Worm (Caenorhabditis elegans) whole organism, early embryonic: ENCODE results near the gene F13C5.3.

ENCODE experiments used
- B0310.2 ChIP-seq: sonication (generic microtip); optimal IDR thresholded peaks from 2 replicates; lab custom pipeline; 2016; ENCODE audit warnings: mild to moderate bottlenecking, missing genetic modification characterization, missing compliant biosample characterization
- F13C5.2 ChIP-seq: sonication (generic microtip); optimal IDR thresholded peaks from 2 replicates; lab custom pipeline; 2017; ENCODE audit warnings: mild to moderate bottlenecking, missing genetic modification characterization, inconsistent platforms, missing compliant biosample characterization
- aly-1 ChIP-seq: sonication (generic microtip); optimal IDR thresholded peaks from 2 replicates; lab custom pipeline; 2016; ENCODE audit warnings: missing genetic modification characterization, missing compliant biosample characterization
- ama-1 ChIP-seq: fragments of 150-350 bp; optimal IDR thresholded peaks from 2 replicates; lab custom pipeline; 2014
- ceh-36 ChIP-seq: sonication (generic microtip); optimal IDR thresholded peaks from 2 replicates; lab custom pipeline; 2016; ENCODE audit warnings: missing genetic modification characterization, inconsistent platforms, missing compliant biosample characterization
- ets-7 ChIP-seq: sonication (generic microtip); optimal IDR thresholded peaks from 2 replicates; lab custom pipeline; 2016; ENCODE audit warnings: missing genotype, missing genetic modification characterization, missing compliant biosample characterization
- flt-1 ChIP-seq: fragments of 200-800 bp; sonication (Bioruptor generic); IDR thresholded peaks from 2 replicates; pipeline ENCODE4 v1.3.6; 2022; ENCODE audit warnings: missing genetic modification characterization, missing compliant biosample characterization
- hnd-1 ChIP-seq: sonication (generic microtip); optimal IDR thresholded peaks from 2 replicates; lab custom pipeline; 2016; ENCODE audit warnings: missing genetic modification characterization, missing compliant biosample characterization
- scrt-1 ChIP-seq: fragments of 200-800 bp; sonication (Bioruptor generic); IDR thresholded peaks from 2 replicates; pipeline ENCODE4 v1.3.6; 2022; ENCODE audit warnings: missing genetic modification characterization, missing compliant biosample characterization
- sea-1 ChIP-seq: fragments of 200-800 bp; sonication (Bioruptor generic); conservative IDR thresholded peaks from 2 replicates; pipeline ENCODE4 v1.3.6; 2022; ENCODE audit warnings: missing genetic modification characterization, missing compliant biosample characterization
- tbx-11 ChIP-seq: fragments of 200-800 bp; sonication (Bioruptor generic); IDR thresholded peaks from 2 replicates; pipeline ENCODE4 v1.3.6; 2022; ENCODE audit warnings: missing genetic modification characterization, missing compliant biosample characterization
- tra-4 ChIP-seq: sonication (generic microtip); optimal IDR thresholded peaks from 2 replicates; lab custom pipeline; 2017; ENCODE audit warnings: missing genetic modification characterization, missing compliant biosample characterization

DNA sequence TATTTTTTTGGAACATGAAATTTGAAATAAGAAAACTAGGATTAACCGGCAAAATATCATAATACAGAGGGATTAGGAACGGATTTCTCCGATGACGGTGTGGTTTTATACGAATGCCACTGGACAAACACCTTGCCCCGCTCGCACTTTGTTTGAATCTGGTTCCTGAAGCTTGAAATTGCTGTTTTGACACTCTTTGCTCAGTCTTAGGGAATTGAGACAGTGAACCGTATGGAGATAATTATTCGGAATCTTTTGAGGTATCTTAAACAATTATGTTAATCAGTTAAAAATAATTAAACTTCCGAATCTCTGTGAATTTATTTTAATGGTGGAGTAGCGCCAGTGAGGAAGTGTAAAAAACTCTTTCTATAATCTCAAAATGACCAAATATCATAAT lies at the start of gene F13C5.3:
- TF ChIP-seq tbx-11 (GFP tag; lab: Robert Waterston, UW), result no peak
- TF ChIP-seq tra-4 (tag; lab: Kevin White, UChicago), result no peak
- no peak for TF ChIP-seq ama-1 (lab: Kevin White, UChicago)
- TF ChIP-seq ets-7 (tag; lab: Kevin White, UChicago), result no peak
- no peak for TF ChIP-seq F13C5.2 (tag; lab: Kevin White, UChicago)
- peak; percentile 41 for TF ChIP-seq ceh-36 (tag; lab: Kevin White, UChicago)
- no peak for TF ChIP-seq aly-1
- TF ChIP-seq flt-1 (GFP tag; lab: Robert Waterston, UW), result no peak
- TF ChIP-seq B0310.2 (tag; lab: Kevin White, UChicago), result no peak
- TF ChIP-seq scrt-1 (GFP tag; lab: Robert Waterston, UW), result no peak
- TF ChIP-seq hnd-1 (tag; lab: Kevin White, UChicago), result no peak
- TF ChIP-seq sea-1 (GFP tag; lab: Robert Waterston, UW), result no peak
